Worm (Caenorhabditis elegans): ENCODE results near the gene Y38H6C.23.

ce11 chrV:20595653-20596052 lies 39.5 kb upstream of the Y38H6C.23 start, which contains the start of gene F26F2.11:
- TF ChIP-seq ceh-82 (tag; optimal IDR thresholded peaks at IDR 0.05) (no peak), snpc-4 (tag; optimal IDR thresholded peaks at IDR 0.05) (no peak), pag-3 (tag; optimal IDR thresholded peaks at IDR 0.05; ENCODE audit: borderline replicate concordance, insufficient read depth) (no peak), nhr-90 (tag; optimal IDR thresholded peaks at IDR 0.05; ENCODE audit: poor library complexity) (no peak), lsy-2 (tag; optimal IDR thresholded peaks at IDR 0.05) (no peak), egl-27 (tag; optimal IDR thresholded peaks at IDR 0.05) (no peak), unc-30 (tag; optimal IDR thresholded peaks at IDR 0.05) (no peak), dpl-1 (GFP tag; optimal IDR thresholded peaks at IDR 0.05) (no peak), fkh-10 (GFP tag; optimal IDR thresholded peaks at IDR 0.05) (no peak), skn-1 (tag; optimal IDR thresholded peaks at IDR 0.05) (no peak), mep-1 (tag; optimal IDR thresholded peaks at IDR 0.05) (no peak)

All from whole organism, L1 larva.